Fruit fly (Drosophila melanogaster): ENCODE measurements around the gene usp.

DNA sequence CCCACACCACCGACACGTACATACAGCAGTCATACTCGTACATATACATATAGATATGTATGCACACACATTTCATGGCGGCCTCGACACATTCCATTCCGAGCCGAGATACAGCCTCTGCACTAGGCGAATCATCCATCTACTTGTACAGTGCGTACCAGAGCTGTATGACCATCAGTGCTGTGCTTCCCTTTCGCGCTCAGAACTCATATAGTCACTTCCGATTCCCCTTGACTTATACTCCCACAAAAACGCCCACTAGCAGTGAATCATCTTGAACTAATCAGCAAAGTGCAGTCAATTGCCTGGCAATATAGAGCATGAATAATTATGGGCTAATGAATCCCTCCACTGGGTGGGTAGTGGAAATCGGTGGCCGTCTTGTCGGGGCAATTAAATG is 47.7 kb upstream of the usp start:
- no peak for TF ChIP-seq CTCF (optimal IDR thresholded peaks at IDR 0.05)
- TF ChIP-seq CG8478 (optimal IDR thresholded peaks at IDR 0.05), result no peak

All from S2 (cell line).